Worm (Caenorhabditis elegans) whole organism, L1 larva: Measurements from ENCODE around the gene F13H8.12.
A peak's percentile ranks its signal among the peaks of the same experiment; 100 is the strongest.

Source experiments
- C04F5.9 ChIP-seq: sonication (generic microtip); optimal IDR thresholded peaks from 2 replicates; lab custom pipeline; 2016; ENCODE audit warnings: missing genetic modification characterization, missing compliant biosample characterization
- C16A3.4 ChIP-seq: fragments of 150-350 bp; optimal IDR thresholded peaks from 2 replicates; lab custom pipeline; 2014; ENCODE audit warnings: missing biosample characterization, missing genetic modification characterization
- C34B4.2 ChIP-seq: sonication (generic microtip); optimal IDR thresholded peaks from 2 replicates; lab custom pipeline; 2017; ENCODE audit warnings: mild to moderate bottlenecking, missing genetic modification characterization, missing compliant biosample characterization
- F16B12.6 ChIP-seq: fragments of 150-350 bp; optimal IDR thresholded peaks from 2 replicates; lab custom pipeline; 2014; ENCODE audit warnings: missing biosample characterization, missing genetic modification characterization
- aly-2 ChIP-seq: fragments of 150-350 bp; optimal IDR thresholded peaks from 2 replicates; lab custom pipeline; 2014; ENCODE audit warnings: missing biosample characterization, missing genetic modification characterization
- ama-1 ChIP-seq: fragments of 150-350 bp; optimal IDR thresholded peaks from 2 replicates; lab custom pipeline; 2014
- ceh-63 ChIP-seq: fragments of 200-800 bp; sonication (Bioruptor generic); optimal IDR thresholded peaks from 2 replicates; lab custom pipeline; 2018; ENCODE audit warnings: mild to moderate bottlenecking, missing genetic modification characterization, missing compliant biosample characterization
- ceh-82 ChIP-seq, 3 experiments: fragments of 150-350 bp in 1 of 3; sonication (generic microtip) in 2 of 3; optimal IDR thresholded peaks; 2 replicates each; lab custom pipeline; 2014 to 2017; ENCODE audit warnings: missing biosample characterization in 3 of 3, missing genetic modification characterization in 3 of 3
- ceh-90 ChIP-seq: sonication (generic microtip); optimal IDR thresholded peaks from 2 replicates; lab custom pipeline; 2016; ENCODE audit warnings: missing genetic modification characterization, missing compliant biosample characterization
- ces-1 ChIP-seq: fragments of 150-350 bp; optimal IDR thresholded peaks from 2 replicates; lab custom pipeline; 2014; ENCODE audit warnings: missing biosample characterization, missing genetic modification reagents, missing genetic modification characterization
- dpl-1 ChIP-seq, 3 experiments: fragments of 150-350 bp in 2 of 3; sonication (generic microtip) in 1 of 3; optimal IDR thresholded peaks; 2 replicates each; lab custom pipeline; 2014 to 2017; ENCODE audit warnings: missing biosample characterization in 3 of 3, missing genetic modification characterization in 3 of 3, missing genetic modification reagents in 3 of 3
- dsc-1 ChIP-seq: sonication (generic microtip); optimal IDR thresholded peaks from 2 replicates; lab custom pipeline; 2016; ENCODE audit warnings: mild to moderate bottlenecking, missing genetic modification characterization, missing compliant biosample characterization
- egl-13 ChIP-seq: sonication (generic microtip); optimal IDR thresholded peaks from 2 replicates; lab custom pipeline; 2016; ENCODE audit warnings: missing genotype, missing genetic modification reagents, missing genetic modification characterization, missing compliant biosample characterization
- egl-27 ChIP-seq, 2 experiments: fragments of 150-350 bp in 1 of 2; sonication (generic microtip); optimal IDR thresholded peaks; 3 replicates each; lab custom pipeline; 2017 to 2018; ENCODE audit warnings: missing biosample characterization in 2 of 2, missing genetic modification characterization in 2 of 2, missing genetic modification reagents in 2 of 2
- elt-2 ChIP-seq: sonication (generic microtip); optimal IDR thresholded peaks from 2 replicates; lab custom pipeline; 2016; ENCODE audit warnings: missing genetic modification characterization, mild to moderate bottlenecking, inconsistent platforms, missing compliant biosample characterization, missing genetic modification reagents
- elt-3 ChIP-seq, 6 experiments: fragments of 150-350 bp in 1 of 6; sonication (generic microtip); optimal IDR thresholded peaks; 2 replicates each; lab custom pipeline; 2017 to 2018; ENCODE audit warnings: missing biosample characterization in 6 of 6, missing genetic modification characterization in 6 of 6, inconsistent platforms in 1 of 6
- fkh-10 ChIP-seq: sonication (generic microtip); optimal IDR thresholded peaks from 2 replicates; lab custom pipeline; 2017; ENCODE audit warnings: missing biosample characterization, missing genetic modification reagents, missing genetic modification characterization
- fkh-8 ChIP-seq: sonication (generic microtip); optimal IDR thresholded peaks from 2 replicates; lab custom pipeline; 2016; ENCODE audit warnings: mild to moderate bottlenecking, missing genetic modification characterization, missing compliant biosample characterization
- fos-1 ChIP-seq: fragments of 150-350 bp; optimal IDR thresholded peaks from 2 replicates; lab custom pipeline; 2014; ENCODE audit warnings: missing biosample characterization, missing genetic modification characterization
- hlh-4 ChIP-seq: sonication (generic microtip); optimal IDR thresholded peaks from 2 replicates; lab custom pipeline; 2016; ENCODE audit warnings: mild to moderate bottlenecking, missing genetic modification characterization, missing compliant biosample characterization
- irx-1 ChIP-seq: sonication (generic microtip); optimal IDR thresholded peaks from 2 replicates; lab custom pipeline; 2016; ENCODE audit warnings: missing genetic modification characterization, missing compliant biosample characterization
- isw-1 ChIP-seq: fragments of 200-800 bp; sonication (Bioruptor generic); IDR thresholded peaks from 2 replicates; pipeline ENCODE4 v1.3.6; 2022; ENCODE audit warnings: missing genetic modification characterization, missing compliant biosample characterization
- lin-13 ChIP-seq: fragments of 150-350 bp; optimal IDR thresholded peaks from 2 replicates; lab custom pipeline; 2014; ENCODE audit warnings: missing biosample characterization, missing genetic modification reagents, missing genetic modification characterization
- lin-15B ChIP-seq: fragments of 150-350 bp; sonication (generic microtip); optimal IDR thresholded peaks from 3 replicates; lab custom pipeline; 2014; ENCODE audit warnings: missing biosample characterization, missing genetic modification characterization
- lin-35 ChIP-seq, 2 experiments: fragments of 150-350 bp; optimal IDR thresholded peaks; 2 replicates each; lab custom pipeline; 2014; ENCODE audit warnings: missing biosample characterization in 2 of 2, missing genetic modification characterization in 2 of 2, missing genetic modification reagents in 2 of 2
- lin-39 ChIP-seq: fragments of 150-350 bp; optimal IDR thresholded peaks from 2 replicates; lab custom pipeline; 2014; ENCODE audit warnings: missing biosample characterization, missing genetic modification reagents, missing genetic modification characterization
- lir-3 ChIP-seq: sonication (generic microtip); optimal IDR thresholded peaks from 2 replicates; lab custom pipeline; 2016; ENCODE audit warnings: mild to moderate bottlenecking, missing genetic modification characterization, moderate library complexity, missing compliant biosample characterization; ENCODE audit not compliant: poor library complexity
- lsy-2 ChIP-seq, 2 experiments: fragments of 150-350 bp; optimal IDR thresholded peaks; 2 replicates each; lab custom pipeline; 2014; ENCODE audit warnings: missing biosample characterization in 2 of 2, missing genetic modification characterization in 2 of 2
- mab-9 ChIP-seq: fragments of 200-800 bp; sonication (Bioruptor generic); IDR thresholded peaks from 2 replicates; pipeline ENCODE4 v1.3.6; 2022; ENCODE audit warnings: missing genetic modification reagents, missing genetic modification characterization, missing compliant biosample characterization
- mdl-1 ChIP-seq, 2 experiments: fragments of 150-350 bp; optimal IDR thresholded peaks; 2 replicates each; lab custom pipeline; 2014 to 2017; ENCODE audit warnings: missing biosample characterization in 2 of 2, missing genetic modification characterization in 2 of 2, inconsistent platforms in 1 of 2
- mep-1 ChIP-seq: fragments of 150-350 bp; optimal IDR thresholded peaks from 2 replicates; lab custom pipeline; 2014; ENCODE audit warnings: missing biosample characterization, missing genetic modification characterization
- nhr-12 ChIP-seq: sonication (generic microtip); optimal IDR thresholded peaks from 2 replicates; lab custom pipeline; 2017; ENCODE audit warnings: missing biosample characterization, missing genetic modification characterization
- nhr-19 ChIP-seq: fragments of 200-800 bp; sonication (Bioruptor generic); conservative IDR thresholded peaks from 2 replicates; pipeline ENCODE4 v1.3.6; 2022; ENCODE audit warnings: missing genetic modification characterization, missing compliant biosample characterization
- nhr-20 ChIP-seq: sonication (generic microtip); optimal IDR thresholded peaks from 2 replicates; lab custom pipeline; 2016; ENCODE audit warnings: mild to moderate bottlenecking, missing genetic modification characterization, missing compliant biosample characterization
- nhr-47 ChIP-seq: sonication (generic microtip); optimal IDR thresholded peaks from 2 replicates; lab custom pipeline; 2016; ENCODE audit warnings: mild to moderate bottlenecking, missing genetic modification characterization, moderate library complexity, missing compliant biosample characterization
- nhr-71 ChIP-seq: sonication (generic microtip); optimal IDR thresholded peaks from 2 replicates; lab custom pipeline; 2016; ENCODE audit warnings: mild to moderate bottlenecking, missing genetic modification characterization, moderate library complexity, missing compliant biosample characterization
- nhr-76 ChIP-seq: sonication (generic microtip); optimal IDR thresholded peaks from 2 replicates; lab custom pipeline; 2017; ENCODE audit warnings: missing biosample characterization, missing genetic modification characterization
- nhr-77 ChIP-seq: fragments of 150-350 bp; optimal IDR thresholded peaks from 2 replicates; lab custom pipeline; 2014; ENCODE audit warnings: missing biosample characterization, missing genetic modification characterization
- nhr-90 ChIP-seq: sonication (generic microtip); optimal IDR thresholded peaks from 2 replicates; lab custom pipeline; 2016; ENCODE audit warnings: mild to moderate bottlenecking, missing genetic modification characterization, missing compliant biosample characterization; ENCODE audit not compliant: poor library complexity
- pag-3 ChIP-seq: sonication (generic microtip); optimal IDR thresholded peaks from 2 replicates; lab custom pipeline; 2017; ENCODE audit warnings: missing genetic modification characterization, mild to moderate bottlenecking, missing compliant biosample characterization, antibody characterized with exemption, borderline replicate concordance; ENCODE audit not compliant: insufficient read depth
- pqm-1 ChIP-seq: sonication (generic microtip); optimal IDR thresholded peaks from 3 replicates; lab custom pipeline; 2017; ENCODE audit warnings: missing biosample characterization, missing genetic modification characterization
- rnt-1 ChIP-seq: sonication (generic microtip); optimal IDR thresholded peaks from 2 replicates; lab custom pipeline; 2016; ENCODE audit warnings: mild to moderate bottlenecking, missing genetic modification characterization, moderate library complexity, missing compliant biosample characterization
- skn-1 ChIP-seq: fragments of 150-350 bp; optimal IDR thresholded peaks from 2 replicates; lab custom pipeline; 2014; ENCODE audit warnings: missing biosample characterization, missing genetic modification characterization
- snu-23 ChIP-seq: sonication (generic microtip); optimal IDR thresholded peaks from 2 replicates; lab custom pipeline; 2016; ENCODE audit warnings: missing genetic modification characterization, missing compliant biosample characterization
- swsn-7 ChIP-seq: sonication (generic microtip); optimal IDR thresholded peaks from 2 replicates; lab custom pipeline; 2016; ENCODE audit warnings: missing genetic modification characterization, missing compliant biosample characterization
- tlp-1 ChIP-seq: fragments of 150-350 bp; optimal IDR thresholded peaks from 2 replicates; lab custom pipeline; 2014; ENCODE audit warnings: missing biosample characterization, missing genetic modification characterization
- unc-62 ChIP-seq: fragments of 150-350 bp; optimal IDR thresholded peaks from 2 replicates; lab custom pipeline; 2014; ENCODE audit warnings: missing biosample characterization, missing genetic modification reagents, missing genetic modification characterization
- zip-4 ChIP-seq: fragments of 200-800 bp; sonication (Bioruptor generic); optimal IDR thresholded peaks from 2 replicates; lab custom pipeline; 2018; ENCODE audit warnings: mild to moderate bottlenecking, missing genetic modification characterization, moderate library complexity, missing compliant biosample characterization
- ztf-4 ChIP-seq: fragments of 150-350 bp; optimal IDR thresholded peaks from 2 replicates; lab custom pipeline; 2014; ENCODE audit warnings: missing biosample characterization, missing genetic modification characterization

The F13H8.12 gene

ce11 chrII:6248503-6248902 is 13.8 kb upstream of the F13H8.12 start (continued):
- TF ChIP-seq nhr-90 (tag; lab: Kevin White, UChicago) = peak; percentile 64
- TF ChIP-seq pqm-1 (tag; lab: Kevin White, UChicago) = no peak
- peak; percentile 28 for TF ChIP-seq dsc-1
- no peak for TF ChIP-seq F16B12.6 (tag; lab: Kevin White, UChicago)
- TF ChIP-seq unc-62 (GFP tag; lab: Kevin White, UChicago) = no peak
- TF ChIP-seq dpl-1 (GFP tag; optimal IDR thresholded peaks at IDR 0.05; lab: Kevin White, UChicago) = peak; percentile 54 to 68 (median 63)
- no peak for TF ChIP-seq fkh-10
- peak in 1 of 6 experiments; percentile 10 for TF ChIP-seq elt-3 (tag; optimal IDR thresholded peaks at IDR 0.05; lab: Kevin White, UChicago)
- no peak for TF ChIP-seq tlp-1
- TF ChIP-seq lsy-2 (tag; optimal IDR thresholded peaks at IDR 0.05; lab: Kevin White, UChicago) = peak; percentile 8 to 60
- peak; percentile 47 for TF ChIP-seq nhr-77 (tag; lab: Kevin White, UChicago)
- no peak for TF ChIP-seq hlh-4 (tag; lab: Kevin White, UChicago)
- TF ChIP-seq ceh-82 (tag; optimal IDR thresholded peaks at IDR 0.05; lab: Kevin White, UChicago) = peak; percentile 4 to 36 (median 20)
- TF ChIP-seq mep-1 (tag; lab: Kevin White, UChicago) = peak; percentile 71
- peak; percentile 52 for TF ChIP-seq rnt-1 (tag; lab: Kevin White, UChicago)
- peak; percentile 10 for TF ChIP-seq fos-1 (tag; lab: Kevin White, UChicago)
- peak; percentile 42 to 83 for TF ChIP-seq lin-35 (GFP tag; optimal IDR thresholded peaks at IDR 0.05; lab: Kevin White, UChicago)
- TF ChIP-seq ceh-90 = no peak
- no peak for TF ChIP-seq isw-1
- TF ChIP-seq nhr-47 (tag; lab: Kevin White, UChicago) = peak; percentile 60
- no peak for TF ChIP-seq mab-9 (GFP tag; lab: Robert Waterston, UW)
- TF ChIP-seq C16A3.4 (tag; lab: Kevin White, UChicago) = peak; percentile 78
- TF ChIP-seq nhr-71 (tag; lab: Kevin White, UChicago) = peak; percentile 58
- TF ChIP-seq skn-1 = peak; percentile 27
- peak; percentile 40 for TF ChIP-seq lir-3 (tag; lab: Kevin White, UChicago)
- TF ChIP-seq ama-1 (lab: Kevin White, UChicago) = no peak
- no peak for TF ChIP-seq lin-39 (tag; lab: Kevin White, UChicago)
- TF ChIP-seq snu-23 = peak; percentile 64
- TF ChIP-seq, all 84 proteins: peak for 30

- TF ChIP-seq nhr-76 (tag; lab: Kevin White, UChicago) (no peak), rnt-1 (tag; lab: Kevin White, UChicago) (peak; percentile 84), ceh-82 (tag; optimal IDR thresholded peaks at IDR 0.05; lab: Kevin White, UChicago) (peak; percentile 57 to 85 (median 82)), fkh-8 (tag; lab: Kevin White, UChicago) (peak; percentile 64), pag-3 (tag; lab: Kevin White, UChicago) (no peak), ceh-63 (GFP tag; lab: Kevin White, UChicago) (no peak), nhr-19 (GFP tag; lab: Robert Waterston, UW) (peak; percentile 79), unc-62 (GFP tag; lab: Kevin White, UChicago) (no peak), nhr-20 (tag; lab: Kevin White, UChicago) (peak; percentile 79), ztf-4 (peak; percentile 44), ces-1 (no peak), dsc-1 (peak; percentile 44), C16A3.4 (tag; lab: Kevin White, UChicago) (peak; percentile 79), ama-1 (lab: Kevin White, UChicago) (peak; percentile 6), lin-13 (GFP tag; lab: Kevin White, UChicago) (peak; percentile 70), fos-1 (tag; lab: Kevin White, UChicago) (peak; percentile 63), lin-15B (tag; lab: Kevin White, UChicago) (peak; percentile 72), aly-2 (peak; percentile 46), egl-27 (tag; optimal IDR thresholded peaks at IDR 0.05; lab: Kevin White, UChicago) (no peak), ceh-90 (no peak), irx-1 (tag; lab: Kevin White, UChicago) (peak; percentile 49), mdl-1 (tag; optimal IDR thresholded peaks at IDR 0.05; lab: Kevin White, UChicago) (peak in 1 of 2 experiments; percentile 78), nhr-12 (tag; lab: Kevin White, UChicago) (no peak), egl-13 (tag; lab: Kevin White, UChicago) (no peak), C04F5.9 (tag; lab: Kevin White, UChicago) (peak; percentile 17), nhr-77 (tag; lab: Kevin White, UChicago) (peak; percentile 43), elt-2 (tag; lab: Kevin White, UChicago) (no peak), F16B12.6 (tag; lab: Kevin White, UChicago) (peak; percentile 60), isw-1 (peak; percentile 85), zip-4 (no peak), swsn-7 (peak; percentile 70), C34B4.2 (tag; lab: Kevin White, UChicago) (no peak)
Measured at ce11 chrII:6250782-6251461, 11.4 kb upstream of the F13H8.12 start, which contains the start of gene phb-2. phb-2 (plus strand) TSS chrII:6251411.
